Worm (Caenorhabditis elegans) whole organism, L4 larva: ENCODE results near the gene dmsr-12.

ENCODE experiments used
- D1046.2 ChIP-seq: fragments of 200-800 bp; sonication (Bioruptor generic); IDR thresholded peaks from 2 replicates; pipeline ENCODE4 v1.3.6; 2022; ENCODE audit warnings: missing genetic modification characterization, missing compliant biosample characterization
- F44E2.7 ChIP-seq: fragments of 200-800 bp; sonication (Bioruptor generic); IDR thresholded peaks from 2 replicates; pipeline ENCODE4 v2.1.2; 2022; ENCODE audit warnings: missing genetic modification characterization, missing compliant biosample characterization
- F49E8.2 ChIP-seq: sonication (generic microtip); optimal IDR thresholded peaks from 2 replicates; lab custom pipeline; 2016; ENCODE audit warnings: missing compliant biosample characterization, mild to moderate bottlenecking, missing genetic modification characterization, borderline replicate concordance
- R02D3.7 ChIP-seq: fragments of 150-350 bp; sonication (generic microtip); optimal IDR thresholded peaks from 3 replicates; lab custom pipeline; 2014; ENCODE audit warnings: missing biosample characterization, missing genetic modification characterization
- Y105C5A.15 ChIP-seq: fragments of 200-800 bp; sonication (Bioruptor generic); IDR thresholded peaks from 2 replicates; pipeline ENCODE4 v1.3.6; 2022; ENCODE audit warnings: missing genetic modification characterization, missing compliant biosample characterization
- Y75B8A.6 ChIP-seq: fragments of 200-800 bp; sonication (Bioruptor generic); IDR thresholded peaks from 2 replicates; pipeline ENCODE4 v1.3.6; 2022; ENCODE audit warnings: missing genetic modification reagents, missing genetic modification characterization, missing compliant biosample characterization
- aha-1 ChIP-seq: fragments of 150-350 bp; peaks from one replicate; lab custom pipeline; 2014; ENCODE audit warnings: missing biosample characterization, missing genetic modification characterization
- ama-1 ChIP-seq: fragments of 150-350 bp; optimal IDR thresholded peaks from 2 replicates; lab custom pipeline; 2014; ENCODE audit warnings: inconsistent platforms, mixed read lengths
- ceh-44 ChIP-seq: fragments of 200-800 bp; sonication (Bioruptor generic); IDR thresholded peaks from 2 replicates; pipeline ENCODE4 v1.3.6; 2022; ENCODE audit warnings: missing genetic modification reagents, missing genetic modification characterization, missing compliant biosample characterization
- ceh-62 ChIP-seq: sonication (generic microtip); optimal IDR thresholded peaks from 2 replicates; lab custom pipeline; 2017; ENCODE audit warnings: missing biosample characterization, missing genetic modification characterization
- ceh-82 ChIP-seq: sonication (generic microtip); optimal IDR thresholded peaks from 2 replicates; lab custom pipeline; 2017; ENCODE audit warnings: missing biosample characterization, missing genetic modification characterization
- ces-1 ChIP-seq: fragments of 150-350 bp; sonication (generic microtip); optimal IDR thresholded peaks from 4 replicates; lab custom pipeline; 2014; ENCODE audit warnings: missing biosample characterization, missing genetic modification reagents, missing genetic modification characterization
- cey-2 ChIP-seq: sonication (generic microtip); optimal IDR thresholded peaks from 3 replicates; lab custom pipeline; 2017; ENCODE audit warnings: missing genetic modification characterization, mild to moderate bottlenecking, missing compliant biosample characterization, antibody characterized with exemption, borderline replicate concordance; ENCODE audit not compliant: insufficient read depth
- dmd-6 ChIP-seq: fragments of 200-800 bp; sonication (Bioruptor generic); IDR thresholded peaks from 2 replicates; pipeline ENCODE4 v1.3.6; 2022; ENCODE audit warnings: missing genetic modification reagents, missing genetic modification characterization, missing compliant biosample characterization
- dmd-9 ChIP-seq: fragments of 200-800 bp; sonication (Bioruptor generic); IDR thresholded peaks from 2 replicates; pipeline ENCODE4 v1.3.6; 2022; ENCODE audit warnings: missing genetic modification reagents, missing genetic modification characterization, missing compliant biosample characterization
- dpl-1 ChIP-seq: fragments of 150-350 bp; optimal IDR thresholded peaks from 2 replicates; lab custom pipeline; 2014; ENCODE audit warnings: missing biosample characterization, missing genetic modification reagents, missing genetic modification characterization
- duxl-1 ChIP-seq: sonication (generic microtip); optimal IDR thresholded peaks from 2 replicates; lab custom pipeline; 2016; ENCODE audit warnings: mild to moderate bottlenecking, missing genetic modification characterization, moderate library complexity, missing compliant biosample characterization; ENCODE audit not compliant: poor library complexity
- egl-27 ChIP-seq: sonication (generic microtip); optimal IDR thresholded peaks from 3 replicates; lab custom pipeline; 2017; ENCODE audit warnings: missing biosample characterization, missing genetic modification reagents, missing genetic modification characterization
- fkh-10 ChIP-seq: fragments of 150-350 bp; optimal IDR thresholded peaks from 2 replicates; lab custom pipeline; 2014; ENCODE audit warnings: missing biosample characterization, missing genetic modification reagents, missing genetic modification characterization
- gei-8 ChIP-seq: fragments of 200-800 bp; sonication (Bioruptor generic); optimal IDR thresholded peaks from 2 replicates; lab custom pipeline; 2018; ENCODE audit warnings: mild to moderate bottlenecking, missing genetic modification characterization, missing compliant biosample characterization
- jun-1 ChIP-seq: fragments of 150-350 bp; optimal IDR thresholded peaks from 2 replicates; lab custom pipeline; 2014; ENCODE audit warnings: missing biosample characterization, missing genetic modification reagents, missing genetic modification characterization
- lim-7 ChIP-seq: fragments of 200-800 bp; sonication (Bioruptor generic); IDR thresholded peaks from 2 replicates; pipeline ENCODE4 v1.3.6; 2022; ENCODE audit warnings: missing genetic modification characterization, missing compliant biosample characterization
- lin-1 ChIP-seq: fragments of 200-800 bp; sonication (Bioruptor generic); IDR thresholded peaks from 2 replicates; pipeline ENCODE4 v1.3.6; 2022; ENCODE audit warnings: missing genetic modification reagents, missing genetic modification characterization, missing compliant biosample characterization
- lin-13 ChIP-seq: fragments of 150-350 bp; optimal IDR thresholded peaks from 2 replicates; lab custom pipeline; 2014; ENCODE audit warnings: missing biosample characterization, missing genetic modification reagents, missing genetic modification characterization
- lin-38 ChIP-seq: fragments of 200-800 bp; sonication (Bioruptor generic); IDR thresholded peaks from 2 replicates; pipeline ENCODE4 v1.3.6; 2022; ENCODE audit warnings: missing genetic modification reagents, missing genetic modification characterization, missing compliant biosample characterization
- lsy-2 ChIP-seq, 2 experiments: fragments of 150-350 bp in 1 of 2; sonication (generic microtip) in 1 of 2; optimal IDR thresholded peaks; 2 replicates each; lab custom pipeline; 2014 to 2017; ENCODE audit warnings: missing biosample characterization in 2 of 2, missing genetic modification characterization in 2 of 2
- madf-5 ChIP-seq, 2 experiments: fragments of 200-800 bp; sonication (Bioruptor generic); IDR thresholded peaks; 2 replicates each; pipeline ENCODE4 v1.3.6; 2022; ENCODE audit warnings: missing compliant biosample characterization in 2 of 2, missing genetic modification characterization in 2 of 2
- mxl-3 ChIP-seq: fragments of 200-800 bp; sonication (Bioruptor generic); optimal IDR thresholded peaks from 2 replicates; lab custom pipeline; 2018; ENCODE audit warnings: mild to moderate bottlenecking, missing genetic modification characterization, missing compliant biosample characterization
- nhr-237 ChIP-seq: sonication (generic microtip); optimal IDR thresholded peaks from 2 replicates; lab custom pipeline; 2017; ENCODE audit warnings: missing biosample characterization, missing genetic modification characterization
- nhr-28 ChIP-seq: fragments of 150-350 bp; optimal IDR thresholded peaks from 2 replicates; lab custom pipeline; 2014; ENCODE audit warnings: missing biosample characterization, missing genetic modification characterization
- nhr-48 ChIP-seq: sonication (generic microtip); optimal IDR thresholded peaks from 2 replicates; lab custom pipeline; 2016; ENCODE audit warnings: mild to moderate bottlenecking, missing genetic modification characterization, missing compliant biosample characterization
- nhr-6 ChIP-seq: fragments of 150-350 bp; optimal IDR thresholded peaks from 2 replicates; lab custom pipeline; 2014; ENCODE audit warnings: missing biosample characterization, missing genetic modification characterization
- pha-4 ChIP-seq, 2 experiments: fragments of 150-350 bp in 1 of 2; fragments of 200-800 bp in 1 of 2; sonication (Bioruptor generic) in 1 of 2; IDR thresholded peaks in 1 of 2; optimal IDR thresholded peaks in 1 of 2; 2 replicates each; pipeline versions ENCODE4 v1.3.6 to Lab custom; 2014 to 2022; ENCODE audit warnings: missing genetic modification characterization in 2 of 2, missing genetic modification reagents in 2 of 2, missing biosample characterization in 1 of 2, missing compliant biosample characterization in 1 of 2
- snpc-4 ChIP-seq: fragments of 150-350 bp; optimal IDR thresholded peaks from 2 replicates; lab custom pipeline; 2014; ENCODE audit warnings: missing biosample characterization, missing genetic modification characterization
- unc-62 ChIP-seq, 3 experiments: fragments of 150-350 bp in 1 of 3; sonication (generic microtip); optimal IDR thresholded peaks in 2 of 3; peaks in 1 of 3; 1 replicate in 1 of 3; 2 replicates in 2 of 3; lab custom pipeline; 2014 to 2017; ENCODE audit warnings: missing biosample characterization in 3 of 3, missing genetic modification characterization in 3 of 3, missing genetic modification reagents in 3 of 3, missing genotype in 1 of 3
- vab-7 ChIP-seq: fragments of 200-800 bp; sonication (Bioruptor generic); IDR thresholded peaks from 2 replicates; pipeline ENCODE4 v1.3.6; 2022; ENCODE audit warnings: missing genetic modification reagents, missing genetic modification characterization, missing compliant biosample characterization
- zag-1 ChIP-seq: fragments of 150-350 bp; optimal IDR thresholded peaks from 2 replicates; lab custom pipeline; 2014; ENCODE audit warnings: missing biosample characterization, missing genetic modification characterization
- ztf-7 ChIP-seq: fragments of 150-350 bp; optimal IDR thresholded peaks from 2 replicates; lab custom pipeline; 2014; ENCODE audit warnings: missing biosample characterization, missing genetic modification characterization

Gene dmsr-12

ce11 chrV:6783044-6783625, 23.1 kb downstream of the dmsr-12 start (continued):
- TF ChIP-seq jun-1 (no peak), pha-4 (GFP tag; IDR thresholded peaks at IDR 0.05; lab: Robert Waterston, UW) (0 out of 2 replicates have a peak, but pooled peaks have one; percentile 16), pha-4 (tag; optimal IDR thresholded peaks at IDR 0.05; lab: Kevin White, UChicago) (no peak), unc-62 (GFP tag; optimal IDR thresholded peaks at IDR 0.05 in 1 of 2; lab: Kevin White, UChicago) (peak in 1 of 2 experiments; percentile 63), unc-62 (tag; optimal IDR thresholded peaks at IDR 0.05; lab: Kevin White, UChicago) (no peak), lin-13 (GFP tag; lab: Kevin White, UChicago) (no peak), lin-38 (0 out of 2 replicates have a peak, but pooled peaks have one; percentile 19), egl-27 (tag; lab: Kevin White, UChicago) (no peak), Y105C5A.15 (GFP tag; lab: Robert Waterston, UW) (no peak), aha-1 (tag; lab: Kevin White, UChicago) (no peak), F49E8.2 (tag; lab: Kevin White, UChicago) (peak; percentile 21)

- TF ChIP-seq fkh-10 (no peak), nhr-237 (tag; lab: Kevin White, UChicago) (no peak), ceh-44 (GFP tag; lab: Robert Waterston, UW) (no peak), egl-27 (tag; lab: Kevin White, UChicago) (no peak), ama-1 (lab: Kevin White, UChicago) (no peak), duxl-1 (no peak), zag-1 (tag; lab: Kevin White, UChicago) (no peak), ztf-7 (tag; lab: Kevin White, UChicago) (no peak), ceh-62 (no peak), Y75B8A.6 (no peak), dmd-6 (GFP tag; lab: Robert Waterston, UW) (no peak)
Observed at ce11 chrV:6782260-6782659, 24.0 kb downstream of the dmsr-12 start.

ce11 chrV:6780676-6781075, 25.6 kb downstream of the dmsr-12 start:
- TF ChIP-seq aha-1 (tag; lab: Kevin White, UChicago) (peak; percentile 34), D1046.2 (GFP tag; lab: Robert Waterston, UW) (no peak)

ce11 chrV:6780166-6780565, 26.1 kb downstream of the dmsr-12 start, which contains the start of gene ZC404.15:
Gene ZC404.15, plus strand, starts transcription at chrV:6780466.
- no peak for TF ChIP-seq dmd-9 (GFP tag; lab: Robert Waterston, UW)
- no peak for TF ChIP-seq cey-2 (tag; lab: Kevin White, UChicago)
- no peak for TF ChIP-seq ceh-82 (tag; lab: Kevin White, UChicago)
- TF ChIP-seq mxl-3 (GFP tag; lab: Kevin White, UChicago): no peak
- peak; percentile 47 for TF ChIP-seq aha-1 (tag; lab: Kevin White, UChicago)
- TF ChIP-seq gei-8: no peak

ce11 chrV:6778457-6778856, 27.8 kb downstream of the dmsr-12 start:
- TF ChIP-seq snpc-4 (tag; lab: Kevin White, UChicago): no peak
- no peak for TF ChIP-seq vab-7 (GFP tag; lab: Robert Waterston, UW)
- no peak for TF ChIP-seq mxl-3 (GFP tag; lab: Kevin White, UChicago)
- no peak for TF ChIP-seq F44E2.7
- no peak for TF ChIP-seq nhr-6 (tag; lab: Kevin White, UChicago)
- TF ChIP-seq lin-1 (GFP tag; lab: Robert Waterston, UW): no peak
- TF ChIP-seq madf-5 (GFP tag; IDR thresholded peaks at IDR 0.05; lab: Robert Waterston, UW): no peak
- TF ChIP-seq R02D3.7 (tag; lab: Kevin White, UChicago): no peak
- no peak for TF ChIP-seq ces-1 (GFP tag; lab: Kevin White, UChicago)
- no peak for TF ChIP-seq lsy-2 (tag; optimal IDR thresholded peaks at IDR 0.05; lab: Kevin White, UChicago)
- no peak for TF ChIP-seq nhr-48
- TF ChIP-seq gei-8: no peak
- no peak for TF ChIP-seq lim-7
- no peak for TF ChIP-seq dpl-1 (GFP tag; lab: Kevin White, UChicago)
- TF ChIP-seq D1046.2 (GFP tag; lab: Robert Waterston, UW): no peak
- no peak for TF ChIP-seq nhr-28 (tag; lab: Kevin White, UChicago)
